Fruit fly (Drosophila melanogaster) whole organism, embryonic: Measurements from ENCODE around the gene CG17855.

Experiments
- Atf-2 ChIP-seq: fragments of 200-800 bp; sonication (Bioruptor generic); optimal IDR thresholded peaks from 2 replicates; lab custom pipeline; 2016; ENCODE audit warnings: missing biosample characterization, missing genetic modification characterization
- Atf6 ChIP-seq: fragments of 200-800 bp; sonication (Bioruptor generic); IDR thresholded peaks from 2 replicates; pipeline ENCODE4 v1.3.6; 2022; ENCODE audit warnings: missing biosample characterization, missing genetic modification characterization
- CG11695 ChIP-seq: fragments of 200-800 bp; sonication (Bioruptor generic); IDR thresholded peaks from 3 replicates; pipeline ENCODE4 v1.3.6; 2022; ENCODE audit warnings: missing biosample characterization, missing genetic modification characterization
- CG12391 ChIP-seq: fragments of 200-800 bp; sonication (Bioruptor generic); optimal IDR thresholded peaks from 3 replicates; lab custom pipeline; 2018; ENCODE audit warnings: missing biosample characterization, mild to moderate bottlenecking, missing genetic modification characterization, moderate library complexity
- CG12769 ChIP-seq: fragments of 200-800 bp; sonication (Bioruptor generic); optimal IDR thresholded peaks from 2 replicates; lab custom pipeline; 2019; ENCODE audit warnings: missing biosample characterization, mild to moderate bottlenecking, missing genetic modification characterization, moderate library complexity
- CG1603 ChIP-seq: fragments of 200-800 bp; sonication (Bioruptor generic); optimal IDR thresholded peaks from 2 replicates; lab custom pipeline; 2019; ENCODE audit warnings: missing biosample characterization, mild to moderate bottlenecking, missing genetic modification characterization, moderate library complexity
- CG17361 ChIP-seq: fragments of 200-800 bp; sonication (Bioruptor generic); IDR thresholded peaks from 3 replicates; pipeline ENCODE4 v1.3.6; 2022; ENCODE audit warnings: missing biosample characterization, missing genetic modification characterization
- CG17912 ChIP-seq: fragments of 200-800 bp; sonication (Bioruptor generic); optimal IDR thresholded peaks from 2 replicates; lab custom pipeline; 2018; ENCODE audit warnings: missing biosample characterization, mild to moderate bottlenecking, missing genetic modification characterization
- CG31441 ChIP-seq: fragments of 200-800 bp; sonication (Bioruptor generic); IDR thresholded peaks from 2 replicates; pipeline ENCODE4 v1.3.6; 2022; ENCODE audit warnings: missing biosample characterization, missing genetic modification characterization
- CG33213 ChIP-seq: fragments of 200-800 bp; sonication (Bioruptor generic); optimal IDR thresholded peaks from 3 replicates; lab custom pipeline; 2016; ENCODE audit warnings: missing biosample characterization, missing genetic modification characterization
- CG4360 ChIP-seq: fragments of 200-800 bp; sonication (Bioruptor generic); IDR thresholded peaks from 2 replicates; pipeline ENCODE4 v1.3.6; 2022; ENCODE audit warnings: missing biosample characterization, missing genetic modification characterization
- CG4404 ChIP-seq: fragments of 200-800 bp; sonication (Bioruptor generic); IDR thresholded peaks from 2 replicates; pipeline ENCODE4 v1.3.6; 2022; ENCODE audit warnings: missing biosample characterization, missing genetic modification characterization
- CG4854 ChIP-seq: fragments of 200-800 bp; sonication (Bioruptor generic); optimal IDR thresholded peaks from 2 replicates; lab custom pipeline; 2016; ENCODE audit warnings: missing biosample characterization, missing genetic modification characterization, inconsistent platforms
- CG6689 ChIP-seq: fragments of 200-800 bp; sonication (Bioruptor generic); IDR thresholded peaks from 2 replicates; pipeline ENCODE4 v1.3.6; 2022; ENCODE audit warnings: missing biosample characterization, missing genetic modification characterization
- CG6791 ChIP-seq: fragments of 200-800 bp; sonication (Bioruptor generic); IDR thresholded peaks from 3 replicates; pipeline ENCODE4 v1.3.6; 2022; ENCODE audit warnings: missing biosample characterization, missing genetic modification characterization; ENCODE audit not compliant: partially characterized antibody
- CG9215 ChIP-seq: fragments of 200-800 bp; sonication (Bioruptor generic); IDR thresholded peaks from 2 replicates; pipeline ENCODE4 v1.3.6; 2022; ENCODE audit warnings: missing biosample characterization, missing genetic modification characterization
- D19A ChIP-seq: fragments of 200-800 bp; optimal IDR thresholded peaks from 3 replicates; lab custom pipeline; 2019; ENCODE audit warnings: missing biosample characterization, mild to moderate bottlenecking, missing genetic modification characterization, moderate library complexity
- Fer2 ChIP-seq: fragments of 200-800 bp; sonication (Bioruptor generic); optimal IDR thresholded peaks from 2 replicates; lab custom pipeline; 2018; ENCODE audit warnings: missing biosample characterization, mild to moderate bottlenecking, missing genetic modification characterization, moderate library complexity
- Fer3 ChIP-seq: fragments of 200-800 bp; sonication (Bioruptor generic); optimal IDR thresholded peaks from 2 replicates; lab custom pipeline; 2018; ENCODE audit warnings: missing biosample characterization, mild to moderate bottlenecking, missing genetic modification characterization, moderate library complexity
- H2.0 ChIP-seq: fragments of 200-800 bp; sonication (Bioruptor generic); IDR thresholded peaks from 2 replicates; pipeline ENCODE4 v1.3.6; 2022; ENCODE audit warnings: missing biosample characterization, missing genetic modification characterization
- HLH3B ChIP-seq: fragments of 200-800 bp; sonication (Bioruptor generic); IDR thresholded peaks from 2 replicates; pipeline ENCODE4 v1.3.6; 2022; ENCODE audit warnings: missing biosample characterization, missing genetic modification characterization
- Hr51 ChIP-seq, 2 experiments: fragments of 200-800 bp; sonication (Bioruptor generic); optimal IDR thresholded peaks; 2 replicates in 1 of 2; 3 replicates in 1 of 2; lab custom pipeline; 2016 to 2018; ENCODE audit warnings: missing biosample characterization in 2 of 2, missing genetic modification characterization in 2 of 2, mild to moderate bottlenecking in 1 of 2, moderate library complexity in 1 of 2
- NC2α ChIP-seq: fragments of 200-800 bp; sonication (Bioruptor generic); optimal IDR thresholded peaks from 2 replicates; lab custom pipeline; 2016; ENCODE audit warnings: missing biosample characterization, missing genetic modification characterization
- NFAT ChIP-seq: fragments of 200-800 bp; sonication (Bioruptor generic); IDR thresholded peaks from 2 replicates; pipeline ENCODE4 v1.3.6; 2022; ENCODE audit warnings: missing biosample characterization, missing genetic modification characterization
- Nf-YB ChIP-seq: fragments of 200-800 bp; sonication (Bioruptor generic); optimal IDR thresholded peaks from 3 replicates; lab custom pipeline; 2019; ENCODE audit warnings: missing biosample characterization, mild to moderate bottlenecking, missing genetic modification characterization, moderate library complexity
- Nf-YC ChIP-seq: fragments of 200-800 bp; optimal IDR thresholded peaks from 3 replicates; lab custom pipeline; 2019; ENCODE audit warnings: missing biosample characterization, mild to moderate bottlenecking, missing genetic modification characterization, moderate library complexity
- Rfx ChIP-seq: fragments of 200-800 bp; sonication (Bioruptor generic); IDR thresholded peaks from 2 replicates; pipeline ENCODE4 v1.3.6; 2022; ENCODE audit warnings: missing biosample characterization, missing genetic modification characterization
- Side ChIP-seq: fragments of 200-800 bp; sonication (Bioruptor generic); optimal IDR thresholded peaks from 2 replicates; lab custom pipeline; 2016; ENCODE audit warnings: missing biosample characterization, missing genetic modification characterization
- Sry-δ ChIP-seq: fragments of 200-800 bp; sonication (Bioruptor generic); optimal IDR thresholded peaks from 2 replicates; lab custom pipeline; 2016; ENCODE audit warnings: missing biosample characterization, missing genetic modification characterization
- bcd ChIP-seq: fragments of 200-800 bp; sonication (Bioruptor generic); optimal IDR thresholded peaks from 2 replicates; lab custom pipeline; 2017; ENCODE audit warnings: missing biosample characterization, mild to moderate bottlenecking, missing genetic modification characterization
- bsh ChIP-seq, 2 experiments: fragments of 200-800 bp; sonication (Bioruptor generic); optimal IDR thresholded peaks; 2 replicates each; lab custom pipeline; 2017 to 2018; ENCODE audit warnings: mild to moderate bottlenecking in 2 of 2, missing biosample characterization in 2 of 2, missing genetic modification characterization in 2 of 2, moderate library complexity in 1 of 2
- ci ChIP-seq: fragments of 200-800 bp; sonication (Bioruptor generic); IDR thresholded peaks from 3 replicates; pipeline ENCODE4 v1.3.6; 2022; ENCODE audit warnings: missing biosample characterization, missing genetic modification characterization
- crol ChIP-seq: fragments of 200-800 bp; sonication (Bioruptor generic); IDR thresholded peaks from 2 replicates; pipeline ENCODE4 v1.3.6; 2022; ENCODE audit warnings: missing biosample characterization, missing genetic modification characterization
- lola ChIP-seq, 3 experiments: fragments of >200 bp in 2 of 3; fragments of 200-800 bp in 1 of 3; sonication (Bioruptor generic) in 1 of 3; optimal IDR thresholded peaks; 2 replicates each; lab custom pipeline; 2017 to 2019; ENCODE audit warnings: missing biosample characterization in 3 of 3, missing genetic modification characterization in 3 of 3, mild to moderate bottlenecking in 1 of 3, moderate library complexity in 1 of 3
- mam ChIP-seq: fragments of 200-800 bp; sonication (Bioruptor generic); optimal IDR thresholded peaks from 3 replicates; lab custom pipeline; 2016; ENCODE audit warnings: missing biosample characterization, missing genetic modification characterization
- prd ChIP-seq, 3 experiments: fragments of >200 bp in 2 of 3; fragments of 200-800 bp in 1 of 3; sonication (Bioruptor generic) in 1 of 3; optimal IDR thresholded peaks in 2 of 3; IDR thresholded peaks in 1 of 3; 2 replicates in 2 of 3; 3 replicates in 1 of 3; pipeline versions ENCODE4 v1.3.6 to Lab custom; 2017 to 2022; ENCODE audit warnings: missing biosample characterization in 1 of 3, missing genetic modification characterization in 1 of 3
- pzg ChIP-seq: fragments of 200-800 bp; sonication (Bioruptor generic); optimal IDR thresholded peaks from 3 replicates; lab custom pipeline; 2018; ENCODE audit warnings: missing biosample characterization, mild to moderate bottlenecking, missing genetic modification characterization, moderate library complexity
- rib ChIP-seq: fragments of 200-800 bp; sonication (Bioruptor generic); IDR thresholded peaks from 2 replicates; pipeline ENCODE4 v1.3.6; 2022; ENCODE audit warnings: missing biosample characterization, missing genetic modification characterization
- sd ChIP-seq: fragments of 200-800 bp; sonication (Bioruptor generic); optimal IDR thresholded peaks from 3 replicates; lab custom pipeline; 2018; ENCODE audit warnings: missing biosample characterization, mild to moderate bottlenecking, missing genetic modification characterization, moderate library complexity
- seq ChIP-seq: fragments of 200-800 bp; sonication (Bioruptor generic); IDR thresholded peaks from 2 replicates; pipeline ENCODE4 v1.3.6; 2022; ENCODE audit warnings: missing biosample characterization, missing genetic modification characterization
- sna ChIP-seq: fragments of 200-800 bp; sonication (Bioruptor generic); IDR thresholded peaks from 2 replicates; pipeline ENCODE4 v1.3.6; 2022; ENCODE audit warnings: missing biosample characterization, missing genetic modification characterization; ENCODE audit not compliant: partially characterized antibody
- stwl ChIP-seq: fragments of 200-800 bp; sonication (Bioruptor generic); optimal IDR thresholded peaks from 3 replicates; lab custom pipeline; 2018; ENCODE audit warnings: missing biosample characterization, mild to moderate bottlenecking, missing genetic modification characterization, moderate library complexity
- tgo ChIP-seq: fragments of 200-800 bp; sonication (Bioruptor generic); IDR thresholded peaks from 3 replicates; pipeline ENCODE4 v1.3.6; 2022; ENCODE audit warnings: missing biosample characterization, missing genetic modification characterization
- toy ChIP-seq: fragments of 200-800 bp; sonication (Bioruptor generic); IDR thresholded peaks from 2 replicates; pipeline ENCODE4 v1.3.6; 2022; ENCODE audit warnings: missing biosample characterization, missing genetic modification characterization
- trem ChIP-seq: fragments of 200-800 bp; optimal IDR thresholded peaks from 3 replicates; lab custom pipeline; 2019; ENCODE audit warnings: missing biosample characterization, mild to moderate bottlenecking, missing genetic modification characterization, moderate library complexity
- z ChIP-seq: fragments of 200-800 bp; sonication (Bioruptor generic); IDR thresholded peaks from 3 replicates; pipeline ENCODE4 v1.3.6; 2022; ENCODE audit warnings: missing biosample characterization, missing genetic modification characterization
- zen ChIP-seq: fragments of 200-800 bp; sonication (Bioruptor generic); optimal IDR thresholded peaks from 3 replicates; lab custom pipeline; 2018; ENCODE audit warnings: missing biosample characterization, mild to moderate bottlenecking, missing genetic modification characterization, moderate library complexity

The CG17855 gene

DNA sequence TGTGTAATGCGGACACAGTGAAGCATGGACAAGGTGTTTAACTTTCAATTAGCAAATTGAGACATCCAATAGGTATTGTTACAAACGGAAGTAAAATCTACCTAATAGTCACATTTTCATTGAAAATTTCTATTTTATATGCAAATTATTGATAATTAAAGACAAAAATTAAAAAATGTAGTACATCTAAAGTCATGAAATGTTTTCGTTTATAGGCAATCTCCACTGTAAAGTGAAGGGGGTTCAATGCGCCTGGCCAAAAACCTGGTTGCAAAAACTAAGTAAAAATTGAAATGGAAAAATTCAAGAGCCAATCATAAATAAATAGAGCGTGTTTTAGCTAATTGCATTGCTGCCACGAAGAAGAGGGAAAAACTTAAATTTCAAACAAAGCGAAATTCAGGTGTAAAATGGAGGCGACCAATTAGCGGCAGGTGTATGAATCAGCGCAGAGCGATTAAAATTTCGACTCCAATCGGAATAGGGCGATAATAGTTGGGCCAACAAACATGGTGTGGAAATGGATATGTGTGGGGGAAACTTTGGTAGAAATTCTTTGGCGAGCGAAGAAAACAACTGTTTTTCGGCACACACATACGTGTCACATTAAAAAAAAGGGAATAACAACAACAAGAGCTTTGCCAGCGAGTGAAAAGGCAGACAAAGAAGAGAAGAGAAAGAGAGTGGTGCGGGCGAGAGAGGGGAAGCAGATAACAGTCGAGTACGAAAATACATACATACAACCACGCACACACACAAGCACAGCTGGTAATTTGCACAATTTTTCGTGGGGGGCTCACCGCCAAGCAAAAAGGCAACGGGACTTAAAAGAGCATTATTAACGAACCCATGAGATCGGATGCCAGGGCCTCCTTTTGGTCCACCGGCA is 46.7 kb upstream of the CG17855 start (continued):
- TF ChIP-seq CG4404 (GFP tag; lab: Robert Waterston, UW): no peak
- 0 out of 2 replicates have a peak, but pooled peaks have one; percentile 12 for TF ChIP-seq seq
- TF ChIP-seq CG6791 (GFP tag; lab: Robert Waterston, UW): peak; percentile 54; the same call in 1 of the 3 replicates
- TF ChIP-seq Nf-YC (tag; lab: Kevin White, UChicago): peak; percentile 83
- no peak for TF ChIP-seq pzg (GFP tag; lab: Kevin White, UChicago)
- TF ChIP-seq tgo: peak; percentile 67
- 0 out of 2 replicates have a peak, but pooled peaks have one; percentile 15 for TF ChIP-seq H2.0
- TF ChIP-seq CG4360 (GFP tag; lab: Robert Waterston, UW): peak; percentile 91
- no peak for TF ChIP-seq CG1603
- TF ChIP-seq Atf6 (GFP tag; lab: Robert Waterston, UW): no peak; the same call in 1 of the 2 replicates
- TF ChIP-seq CG33213 (GFP tag; lab: Kevin White, UChicago): no peak
- peak; percentile 51; the same call in 1 of the 2 replicates for TF ChIP-seq Rfx (GFP tag; lab: Robert Waterston, UW)
- TF ChIP-seq bcd (GFP tag; lab: Kevin White, UChicago): peak; percentile 48
- TF ChIP-seq stwl: no peak
- peak; percentile 51 for TF ChIP-seq CG31441 (GFP tag; lab: Robert Waterston, UW)
- no peak for TF ChIP-seq zen
- peak; percentile 62 for TF ChIP-seq sd (tag; lab: Kevin White, UChicago)
- TF ChIP-seq Hr51 (GFP tag; optimal IDR thresholded peaks at IDR 0.05; lab: Kevin White, UChicago): peak in 1 of 2 experiments; percentile 63
- TF ChIP-seq CG4854 (GFP tag; lab: Kevin White, UChicago): peak; percentile 26
- no peak for TF ChIP-seq Side (GFP tag; lab: Kevin White, UChicago)
- peak; percentile 45 for TF ChIP-seq D19A (tag; lab: Kevin White, UChicago)
- TF ChIP-seq Fer3: peak; percentile 62
- no peak for TF ChIP-seq CG17912 (GFP tag; lab: Kevin White, UChicago)
- peak in 1 of 2 experiments; percentile 21 for TF ChIP-seq bsh (GFP tag; optimal IDR thresholded peaks at IDR 0.05; lab: Kevin White, UChicago)
- no peak for TF ChIP-seq NC2α
- TF ChIP-seq toy: no peak
- TF ChIP-seq prd (optimal IDR thresholded peaks at IDR 0.05; lab: Kevin White, UChicago): no peak
- peak; percentile 57 for TF ChIP-seq prd (GFP tag; IDR thresholded peaks at IDR 0.05; lab: Robert Waterston, UW)
- no peak for TF ChIP-seq trem (tag; lab: Kevin White, UChicago)
- TF ChIP-seq CG6689: peak; percentile 49
- peak; percentile 83 for TF ChIP-seq rib (GFP tag; lab: Robert Waterston, UW)
- no peak for TF ChIP-seq ci (GFP tag; lab: Robert Waterston, UW)
- TF ChIP-seq Atf-2: peak; percentile 15
- TF ChIP-seq z (GFP tag; lab: Robert Waterston, UW): no peak
- 0 out of 2 replicates have a peak, but pooled peaks have one; percentile 29 for TF ChIP-seq CG9215 (GFP tag; lab: Robert Waterston, UW)
- TF ChIP-seq mam (GFP tag; lab: Kevin White, UChicago): peak; percentile 22
- TF ChIP-seq crol (GFP tag; lab: Robert Waterston, UW): peak; percentile 96
- peak; percentile 16 for TF ChIP-seq Fer2 (tag; lab: Kevin White, UChicago)
- no peak for TF ChIP-seq NFAT (GFP tag; lab: Robert Waterston, UW)
- TF ChIP-seq CG12391 (tag; lab: Kevin White, UChicago): peak; percentile 14
- TF ChIP-seq lola (GFP tag; optimal IDR thresholded peaks at IDR 0.05; lab: Kevin White, UChicago): peak in 1 of 3 experiments; percentile 19
- peak; percentile 53; the same call in 1 of the 2 replicates for TF ChIP-seq HLH3B (GFP tag; lab: Robert Waterston, UW)
- TF ChIP-seq sna (GFP tag; lab: Robert Waterston, UW): no peak
- TF ChIP-seq Nf-YB (GFP tag; lab: Kevin White, UChicago): peak; percentile 48
- TF ChIP-seq Sry-δ: no peak
- peak; percentile 45 for TF ChIP-seq CG12769
- peak; percentile 60; the same call in 2 of the 3 replicates for TF ChIP-seq CG11695
- peak; percentile 64; the same call in 2 of the 3 replicates for TF ChIP-seq CG17361
